Worm (Caenorhabditis elegans) whole organism, late embryonic: ENCODE results near the gene ckc-1.

Source experiments
- C08G9.2 ChIP-seq: sonication (generic microtip); optimal IDR thresholded peaks from 2 replicates; lab custom pipeline; 2016; ENCODE audit warnings: mild to moderate bottlenecking, missing genetic modification characterization, moderate library complexity, missing compliant biosample characterization
- K02D7.2 ChIP-seq: sonication (generic microtip); optimal IDR thresholded peaks from 2 replicates; lab custom pipeline; 2017; ENCODE audit warnings: mild to moderate bottlenecking, missing genetic modification characterization, missing compliant biosample characterization
- T23F11.4 ChIP-seq: fragments of 200-800 bp; sonication (Bioruptor generic); optimal IDR thresholded peaks from 2 replicates; lab custom pipeline; 2018; ENCODE audit warnings: mild to moderate bottlenecking, missing genetic modification characterization, missing compliant biosample characterization
- ceh-18 ChIP-seq: sonication (generic microtip); optimal IDR thresholded peaks from 2 replicates; lab custom pipeline; 2016; ENCODE audit warnings: missing genetic modification characterization, missing compliant biosample characterization
- ceh-19 ChIP-seq: fragments of 200-800 bp; sonication (Bioruptor generic); optimal IDR thresholded peaks from 2 replicates; lab custom pipeline; 2018; ENCODE audit warnings: mild to moderate bottlenecking, missing genetic modification characterization, missing compliant biosample characterization
- ceh-2 ChIP-seq: sonication (generic microtip); optimal IDR thresholded peaks from 2 replicates; lab custom pipeline; 2016; ENCODE audit warnings: missing genotype, missing genetic modification characterization, missing compliant biosample characterization
- ceh-30 ChIP-seq: fragments of 150-350 bp; optimal IDR thresholded peaks from 2 replicates; lab custom pipeline; 2014; ENCODE audit warnings: missing biosample characterization, missing genetic modification characterization
- ceh-34 ChIP-seq: sonication (generic microtip); optimal IDR thresholded peaks from 2 replicates; lab custom pipeline; 2016; ENCODE audit warnings: mild to moderate bottlenecking, missing genetic modification characterization, missing compliant biosample characterization
- ceh-45 ChIP-seq: fragments of 200-800 bp; sonication (Bioruptor generic); IDR thresholded peaks from 2 replicates; pipeline ENCODE4 v1.3.6; 2022; ENCODE audit warnings: missing genetic modification reagents, missing genetic modification characterization, missing compliant biosample characterization
- ceh-6 ChIP-seq: fragments of 200-800 bp; sonication (Bioruptor generic); optimal IDR thresholded peaks from 2 replicates; lab custom pipeline; 2018; ENCODE audit warnings: mild to moderate bottlenecking, missing genetic modification characterization, missing compliant biosample characterization
- che-1 ChIP-seq: sonication (generic microtip); optimal IDR thresholded peaks from 2 replicates; lab custom pipeline; 2016; ENCODE audit warnings: mild to moderate bottlenecking, missing genetic modification characterization, missing compliant biosample characterization
- dmd-4 ChIP-seq: sonication (generic microtip); optimal IDR thresholded peaks from 2 replicates; lab custom pipeline; 2016; ENCODE audit warnings: borderline replicate concordance, missing genetic modification characterization, missing compliant biosample characterization
- dve-1 ChIP-seq: sonication (generic microtip); optimal IDR thresholded peaks from 2 replicates; lab custom pipeline; 2017; ENCODE audit warnings: antibody characterized with exemption, mild to moderate bottlenecking, missing genetic modification characterization, missing compliant biosample characterization
- elt-4 ChIP-seq: sonication (generic microtip); optimal IDR thresholded peaks from 2 replicates; lab custom pipeline; 2016; ENCODE audit warnings: missing genetic modification characterization, missing compliant biosample characterization
- fkh-10 ChIP-seq: fragments of 150-350 bp; optimal IDR thresholded peaks from 2 replicates; lab custom pipeline; 2014; ENCODE audit warnings: missing biosample characterization, missing genetic modification reagents, missing genetic modification characterization
- fkh-6 ChIP-seq: sonication (generic microtip); optimal IDR thresholded peaks from 2 replicates; lab custom pipeline; 2016; ENCODE audit warnings: missing genetic modification characterization, missing compliant biosample characterization
- gmeb-2 ChIP-seq: sonication (generic microtip); optimal IDR thresholded peaks from 2 replicates; lab custom pipeline; 2016; ENCODE audit warnings: missing genetic modification characterization, inconsistent platforms, missing compliant biosample characterization
- hlh-13 ChIP-seq: fragments of 200-800 bp; sonication (Bioruptor generic); optimal IDR thresholded peaks from 2 replicates; lab custom pipeline; 2018; ENCODE audit warnings: mild to moderate bottlenecking, missing genetic modification characterization, missing compliant biosample characterization
- hlh-30 ChIP-seq: sonication (generic microtip); optimal IDR thresholded peaks from 2 replicates; lab custom pipeline; 2017; ENCODE audit warnings: antibody characterized with exemption, missing genetic modification characterization, missing compliant biosample characterization; ENCODE audit not compliant: insufficient read depth
- hlh-6 ChIP-seq: sonication (generic microtip); optimal IDR thresholded peaks from 2 replicates; lab custom pipeline; 2016; ENCODE audit warnings: missing genotype, missing genetic modification characterization, missing compliant biosample characterization
- madf-2 ChIP-seq: sonication (generic microtip); optimal IDR thresholded peaks from 2 replicates; lab custom pipeline; 2017; ENCODE audit warnings: missing genetic modification characterization, missing compliant biosample characterization
- nfya-1 ChIP-seq: sonication (generic microtip); optimal IDR thresholded peaks from 2 replicates; lab custom pipeline; 2017; ENCODE audit warnings: missing genetic modification characterization, mild to moderate bottlenecking, missing compliant biosample characterization, antibody characterized with exemption, moderate library complexity
- nhr-11 ChIP-seq: fragments of 150-350 bp; optimal IDR thresholded peaks from 2 replicates; lab custom pipeline; 2014; ENCODE audit warnings: missing biosample characterization, missing genetic modification characterization
- rnt-1 ChIP-seq: sonication (generic microtip); optimal IDR thresholded peaks from 2 replicates; lab custom pipeline; 2016; ENCODE audit warnings: missing genetic modification characterization, missing compliant biosample characterization
- sdc-2 ChIP-seq: sonication (generic microtip); optimal IDR thresholded peaks from 2 replicates; lab custom pipeline; 2016; ENCODE audit warnings: missing genotype, missing genetic modification characterization, missing compliant biosample characterization
- sox-4 ChIP-seq: sonication (generic microtip); optimal IDR thresholded peaks from 2 replicates; lab custom pipeline; 2017; ENCODE audit warnings: mild to moderate bottlenecking, missing genetic modification characterization, inconsistent platforms, missing compliant biosample characterization
- ttx-3 ChIP-seq: sonication (generic microtip); optimal IDR thresholded peaks from 2 replicates; lab custom pipeline; 2016; ENCODE audit warnings: missing genetic modification reagents, missing genetic modification characterization, missing compliant biosample characterization
- unc-42 ChIP-seq: sonication (generic microtip); optimal IDR thresholded peaks from 2 replicates; lab custom pipeline; 2016; ENCODE audit warnings: missing genotype, missing genetic modification characterization, missing compliant biosample characterization
- unc-55 ChIP-seq: sonication (generic microtip); optimal IDR thresholded peaks from 2 replicates; lab custom pipeline; 2017; ENCODE audit warnings: missing biosample characterization, missing genetic modification reagents, missing genetic modification characterization
- unc-86 ChIP-seq: sonication (generic microtip); optimal IDR thresholded peaks from 2 replicates; lab custom pipeline; 2016; ENCODE audit warnings: missing genetic modification characterization, missing compliant biosample characterization
- zip-5 ChIP-seq: sonication (generic microtip); optimal IDR thresholded peaks from 2 replicates; lab custom pipeline; 2016; ENCODE audit warnings: missing genetic modification characterization, missing compliant biosample characterization

Gene ckc-1

DNA sequence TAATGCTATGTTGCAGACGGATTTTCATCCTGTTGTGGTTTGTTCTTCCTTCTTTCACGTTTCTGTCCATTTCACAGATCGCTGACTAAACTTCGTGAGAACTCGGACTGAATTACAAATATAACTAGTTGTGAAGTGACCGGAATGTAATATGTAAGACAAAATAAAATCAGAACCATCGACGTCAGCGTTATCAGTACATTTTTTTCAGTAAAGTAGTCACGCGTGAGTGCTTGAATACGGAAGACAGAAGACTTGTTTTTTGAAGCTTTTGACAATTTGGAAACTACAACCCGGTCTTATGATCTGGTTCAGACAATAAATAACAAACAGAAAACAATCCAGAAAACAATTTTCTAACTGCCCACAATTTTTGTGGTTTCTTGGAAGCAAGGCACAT is 5.4 kb downstream of the ckc-1 start:
- TF ChIP-seq madf-2 (tag; lab: Kevin White, UChicago) (no peak), rnt-1 (no peak)

ce11 chrX:3583436-3583835 is 7.0 kb downstream of the ckc-1 start:
- TF ChIP-seq dmd-4 (no peak), unc-55 (GFP tag; lab: Kevin White, UChicago) (no peak), hlh-13 (GFP tag; lab: Kevin White, UChicago) (no peak), ceh-30 (tag; lab: Kevin White, UChicago) (no peak)

DNA sequence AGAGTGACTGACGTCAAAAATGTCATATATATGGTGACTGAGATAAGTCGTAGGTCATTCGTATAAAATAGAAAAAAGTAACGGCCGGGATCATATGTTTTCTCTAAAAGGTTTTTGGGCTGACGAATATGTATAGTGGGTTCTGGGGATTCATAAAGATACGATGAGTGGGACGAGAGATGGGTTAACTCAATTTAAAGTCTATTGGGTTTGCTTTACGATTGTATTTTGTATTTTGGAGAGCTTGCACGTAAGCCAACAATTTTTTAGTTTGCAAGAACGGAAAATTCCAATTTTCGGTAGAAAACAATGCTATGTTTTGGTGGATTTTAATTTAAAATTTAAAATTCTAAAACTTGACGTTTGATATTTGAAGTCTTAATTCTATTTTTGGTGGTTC is 8.1 kb downstream of the ckc-1 start:
- TF ChIP-seq nhr-11 (tag; lab: Kevin White, UChicago) = no peak
- peak; percentile 63 for TF ChIP-seq unc-42 (tag; lab: Kevin White, UChicago)

DNA sequence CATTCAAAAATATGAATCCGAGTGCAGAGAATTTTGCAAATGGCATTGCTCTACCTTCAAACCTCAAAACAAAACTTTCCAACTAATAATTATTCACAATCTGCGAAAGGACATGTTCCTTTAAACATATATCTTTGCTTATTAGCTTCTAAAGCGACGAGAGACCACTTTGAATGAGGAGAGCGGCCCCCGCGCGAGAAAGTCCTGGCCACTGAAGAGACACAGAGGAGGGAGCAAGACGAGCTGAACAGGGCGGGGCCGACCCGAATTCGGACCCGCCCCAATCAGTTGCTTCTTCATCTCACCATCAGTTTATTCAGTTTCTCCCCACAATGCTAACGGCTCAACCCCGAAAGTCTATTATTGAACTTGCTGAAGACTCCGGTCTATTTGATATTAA is 9.2 kb downstream of the ckc-1 start, which contains the start of gene T27A10.2:
Gene T27A10.2 (plus strand): TSS at position 333 of the 400 bp plus-strand sequence.
- TF ChIP-seq sdc-2 (tag; lab: Kevin White, UChicago) (no peak), unc-42 (tag; lab: Kevin White, UChicago) (peak; percentile 8)

DNA sequence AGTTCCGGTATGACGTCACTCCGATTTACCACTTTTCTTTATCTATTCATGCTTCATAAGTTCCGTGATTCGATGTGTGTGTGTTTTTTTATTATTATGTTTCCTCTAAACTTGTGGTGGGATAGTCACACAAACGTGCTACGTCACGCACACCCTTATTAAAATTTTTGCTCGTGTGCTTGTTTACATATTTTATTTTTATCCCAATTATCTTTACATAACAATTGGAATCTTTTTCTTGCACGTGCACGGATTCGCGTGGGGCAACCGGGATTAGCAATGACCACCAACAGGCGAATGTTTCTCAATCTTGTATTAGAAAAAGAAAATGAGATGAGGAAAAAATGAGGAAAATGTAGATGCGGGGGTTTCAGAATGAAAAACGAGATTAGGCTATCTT is 14.1 kb downstream of the ckc-1 start:
- TF ChIP-seq ceh-34 (tag; lab: Kevin White, UChicago) (no peak), hlh-6 (no peak), ceh-6 (no peak), ttx-3 (no peak), ceh-19 (GFP tag; lab: Kevin White, UChicago) (no peak), nfya-1 (tag; lab: Kevin White, UChicago) (no peak), fkh-6 (no peak), ceh-45 (GFP tag; lab: Robert Waterston, UW) (no peak), nhr-11 (tag; lab: Kevin White, UChicago) (no peak), fkh-10 (no peak), ceh-30 (tag; lab: Kevin White, UChicago) (no peak), zip-5 (tag; lab: Kevin White, UChicago) (no peak), C08G9.2 (tag; lab: Kevin White, UChicago) (no peak), sox-4 (tag; lab: Kevin White, UChicago) (no peak), T23F11.4 (no peak), hlh-30 (no peak), gmeb-2 (tag; lab: Kevin White, UChicago) (no peak)

- TF ChIP-seq hlh-13 (GFP tag; lab: Kevin White, UChicago) = no peak
- TF ChIP-seq sdc-2 (tag; lab: Kevin White, UChicago) = no peak
- TF ChIP-seq unc-86 (tag; lab: Kevin White, UChicago) = no peak
- no peak for TF ChIP-seq elt-4 (tag; lab: Kevin White, UChicago)
- TF ChIP-seq sox-4 (tag; lab: Kevin White, UChicago) = no peak
- no peak for TF ChIP-seq che-1 (tag; lab: Kevin White, UChicago)
- TF ChIP-seq K02D7.2 = no peak
- no peak for TF ChIP-seq ceh-2 (tag; lab: Kevin White, UChicago)
- no peak for TF ChIP-seq ceh-18 (tag; lab: Kevin White, UChicago)
- no peak for TF ChIP-seq unc-55 (GFP tag; lab: Kevin White, UChicago)
- no peak for TF ChIP-seq dve-1 (tag; lab: Kevin White, UChicago)
Measured at ce11 chrX:3596303-3596772, 19.9 kb downstream of the ckc-1 start, which contains the start of gene T27A10.6. T27A10.6 (minus strand) TSS chrX:3596353.
